Worm (Caenorhabditis elegans): ENCODE data around the gene C14C11.1.

- TF ChIP-seq nhr-11 (tag; optimal IDR thresholded peaks at IDR 0.05) (no peak), aha-1 (tag) (peak; percentile 89), gei-8 (GFP tag; optimal IDR thresholded peaks at IDR 0.05) (no peak), unc-62 (GFP tag; optimal IDR thresholded peaks at IDR 0.05 in 1 of 2) (no peak), unc-62 (tag; optimal IDR thresholded peaks at IDR 0.05) (no peak)
These were observed 37.7 kb downstream of the C14C11.1 start for ce11 chrV:5701106-5701505.

Data from whole organism, L4 larva.